Fruit fly (Drosophila melanogaster) whole organism, embryonic: ENCODE measurements around the gene CG4607.

Experiments used
- CG10274 ChIP-seq: fragments of 200-800 bp; sonication (Bioruptor generic); optimal IDR thresholded peaks from 3 replicates; lab custom pipeline; 2017; ENCODE audit warnings: missing biosample characterization, mild to moderate bottlenecking, missing genetic modification characterization
- CG1233 ChIP-seq: fragments of 200-800 bp; sonication (Bioruptor generic); optimal IDR thresholded peaks from 4 replicates; lab custom pipeline; 2018; ENCODE audit warnings: missing biosample characterization, mild to moderate bottlenecking, missing genetic modification characterization
- CG30020 ChIP-seq: fragments of 200-800 bp; optimal IDR thresholded peaks from 2 replicates; lab custom pipeline; 2019; ENCODE audit warnings: missing biosample characterization, mild to moderate bottlenecking, missing genetic modification characterization, moderate library complexity
- CG33213 ChIP-seq: fragments of 200-800 bp; sonication (Bioruptor generic); optimal IDR thresholded peaks from 3 replicates; lab custom pipeline; 2016; ENCODE audit warnings: missing biosample characterization, missing genetic modification characterization
- Mrtf ChIP-seq: fragments of 200-800 bp; sonication (Bioruptor generic); IDR thresholded peaks from 3 replicates; pipeline ENCODE4 v1.3.6; 2022; ENCODE audit warnings: missing biosample characterization, missing genetic modification characterization
- row ChIP-seq: fragments of 200-800 bp; sonication (Bioruptor generic); IDR thresholded peaks from 3 replicates; pipeline ENCODE4 v1.3.6; 2022; ENCODE audit warnings: missing biosample characterization, missing genetic modification characterization
- stc ChIP-seq: fragments of 200-800 bp; sonication (Bioruptor generic); IDR thresholded peaks from 2 replicates; pipeline ENCODE4 v1.3.6; 2022; ENCODE audit warnings: missing biosample characterization, missing genetic modification characterization
- twi ChIP-seq: fragments of 200-800 bp; optimal IDR thresholded peaks from 2 replicates; lab custom pipeline; 2019; ENCODE audit warnings: missing biosample characterization, mild to moderate bottlenecking, missing genetic modification characterization, moderate library complexity

DNA sequence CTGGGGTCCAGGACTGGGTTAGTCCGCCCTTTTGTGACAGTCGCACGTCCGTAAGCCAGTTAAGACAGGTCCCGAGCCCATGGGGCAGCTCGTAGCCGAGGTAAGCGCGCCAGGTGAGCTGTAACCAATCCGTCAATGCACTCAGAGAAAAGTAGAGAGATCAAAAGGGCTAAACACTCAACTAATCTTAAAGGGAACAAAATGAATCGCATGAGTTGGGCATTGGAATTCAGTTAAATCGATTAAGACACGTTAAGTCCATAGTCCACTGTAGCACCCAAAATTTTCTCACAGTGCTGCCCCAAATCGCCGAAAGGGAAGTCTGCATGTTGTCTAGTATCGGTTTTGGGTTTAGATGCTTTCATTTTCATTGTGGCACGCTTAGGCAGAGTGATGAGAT lies 5.7 kb upstream of the CG4607 start:
- TF ChIP-seq CG33213: no peak
- TF ChIP-seq CG30020 (tag; lab: Kevin White, UChicago): no peak
- TF ChIP-seq row (GFP tag; lab: Robert Waterston, UW): peak; percentile 26; the same call in 1 of the 3 replicates
- TF ChIP-seq twi: no peak
- no peak for TF ChIP-seq Mrtf (GFP tag; lab: Robert Waterston, UW)
- TF ChIP-seq stc (GFP tag; lab: Robert Waterston, UW): no peak
- no peak for TF ChIP-seq CG10274
- no peak for TF ChIP-seq CG1233
